Fruit fly (Drosophila melanogaster) whole organism, prepupa: ENCODE measurements around the gene Gs2.

Experiments used
- Blimp-1 ChIP-seq: fragments of 200-800 bp; sonication (Bioruptor generic); optimal IDR thresholded peaks from 3 replicates; lab custom pipeline; 2017; ENCODE audit warnings: missing biosample characterization, missing genetic modification characterization, mild to moderate bottlenecking, moderate library complexity, missing genetic modification reagents
- CG10669 ChIP-seq: fragments of 200-800 bp; sonication (Bioruptor generic); optimal IDR thresholded peaks from 3 replicates; lab custom pipeline; 2018; ENCODE audit warnings: missing biosample characterization, mild to moderate bottlenecking, missing genetic modification characterization, moderate library complexity
- CG15336 ChIP-seq: fragments of 200-800 bp; sonication (Bioruptor generic); IDR thresholded peaks from 2 replicates; pipeline ENCODE4 v1.3.6; 2022; ENCODE audit warnings: missing biosample characterization, missing genetic modification characterization
- CG16779 ChIP-seq: fragments of 200-800 bp; sonication (Bioruptor generic); optimal IDR thresholded peaks from 3 replicates; lab custom pipeline; 2017; ENCODE audit warnings: missing biosample characterization, mild to moderate bottlenecking, missing genetic modification characterization
- CG3032 ChIP-seq: fragments of 200-800 bp; optimal IDR thresholded peaks from 2 replicates; lab custom pipeline; 2019; ENCODE audit warnings: missing biosample characterization, mild to moderate bottlenecking, missing genetic modification characterization, moderate library complexity
- CG31627 ChIP-seq: fragments of 200-800 bp; sonication (Bioruptor generic); optimal IDR thresholded peaks from 3 replicates; lab custom pipeline; 2016; ENCODE audit warnings: missing biosample characterization, missing genetic modification characterization
- CG32006 ChIP-seq: fragments of 200-800 bp; sonication (Bioruptor generic); optimal IDR thresholded peaks from 3 replicates; lab custom pipeline; 2017; ENCODE audit warnings: missing biosample characterization, mild to moderate bottlenecking, missing genetic modification characterization
- CG34406 ChIP-seq: fragments of 200-800 bp; sonication (Bioruptor generic); optimal IDR thresholded peaks from 3 replicates; lab custom pipeline; 2016; ENCODE audit warnings: missing biosample characterization, missing genetic modification characterization
- CG3919 ChIP-seq: fragments of 200-800 bp; sonication (Bioruptor generic); optimal IDR thresholded peaks from 3 replicates; lab custom pipeline; 2016; ENCODE audit warnings: missing biosample characterization, missing genetic modification characterization
- CG4318 ChIP-seq: fragments of 200-800 bp; sonication (Bioruptor generic); optimal IDR thresholded peaks from 3 replicates; lab custom pipeline; 2017; ENCODE audit warnings: missing biosample characterization, mild to moderate bottlenecking, missing genetic modification characterization
- CG6276 ChIP-seq: fragments of 200-800 bp; sonication (Bioruptor generic); optimal IDR thresholded peaks from 2 replicates; lab custom pipeline; 2017; ENCODE audit warnings: missing biosample characterization, mild to moderate bottlenecking, missing genetic modification characterization
- CG6792 ChIP-seq: fragments of 200-800 bp; sonication (Bioruptor generic); optimal IDR thresholded peaks from 3 replicates; lab custom pipeline; 2016; ENCODE audit warnings: missing biosample characterization, missing genetic modification characterization
- CG6808 ChIP-seq: fragments of 200-800 bp; sonication (Bioruptor generic); optimal IDR thresholded peaks from 3 replicates; lab custom pipeline; 2017; ENCODE audit warnings: missing biosample characterization, missing genetic modification characterization, mild to moderate bottlenecking, moderate library complexity, missing genetic modification reagents
- CG6854 ChIP-seq: fragments of 200-800 bp; sonication (Bioruptor generic); optimal IDR thresholded peaks from 2 replicates; lab custom pipeline; 2017; ENCODE audit warnings: missing biosample characterization, mild to moderate bottlenecking, missing genetic modification characterization
- CG7368 ChIP-seq: fragments of 200-800 bp; sonication (Bioruptor generic); optimal IDR thresholded peaks from 3 replicates; lab custom pipeline; 2016; ENCODE audit warnings: missing biosample characterization, missing genetic modification characterization
- CG8319 ChIP-seq: fragments of 200-800 bp; sonication (Bioruptor generic); optimal IDR thresholded peaks from 3 replicates; lab custom pipeline; 2016; ENCODE audit warnings: missing biosample characterization, missing genetic modification characterization
- CG9139 ChIP-seq: fragments of 200-800 bp; sonication (Bioruptor generic); optimal IDR thresholded peaks from 3 replicates; lab custom pipeline; 2017; ENCODE audit warnings: missing biosample characterization, mild to moderate bottlenecking, missing genetic modification characterization
- Eip75B ChIP-seq: fragments of 200-800 bp; sonication (Bioruptor generic); optimal IDR thresholded peaks from 3 replicates; lab custom pipeline; 2016; ENCODE audit warnings: missing biosample characterization, missing genetic modification characterization
- Eip78C ChIP-seq: fragments of 200-800 bp; sonication (Bioruptor generic); peaks from one replicate; lab custom pipeline; 2016; ENCODE audit warnings: missing biosample characterization, missing genetic modification characterization
- Eip93F ChIP-seq: fragments of 200-800 bp; sonication (Bioruptor generic); optimal IDR thresholded peaks from 2 replicates; lab custom pipeline; 2016; ENCODE audit warnings: missing biosample characterization, mild to moderate bottlenecking, missing genetic modification characterization
- Gug ChIP-seq: fragments of 200-800 bp; sonication (Bioruptor generic); IDR thresholded peaks from 2 replicates; pipeline ENCODE4 v1.3.6; 2022; ENCODE audit warnings: missing biosample characterization, missing genetic modification characterization
- Hr38 ChIP-seq: sonication (Bioruptor generic); optimal IDR thresholded peaks from 2 replicates; lab custom pipeline; 2016; ENCODE audit warnings: missing biosample characterization, missing genetic modification characterization
- Hr39 ChIP-seq: fragments of 200-800 bp; sonication (Bioruptor generic); optimal IDR thresholded peaks from 2 replicates; lab custom pipeline; 2016; ENCODE audit warnings: missing biosample characterization, missing genetic modification characterization
- Lpt ChIP-seq: fragments of 200-800 bp; sonication (Bioruptor generic); optimal IDR thresholded peaks from 3 replicates; lab custom pipeline; 2016; ENCODE audit warnings: missing biosample characterization, missing genetic modification characterization
- Met ChIP-seq: fragments of 200-800 bp; sonication (Bioruptor generic); optimal IDR thresholded peaks from 3 replicates; lab custom pipeline; 2016; ENCODE audit warnings: missing biosample characterization, missing genetic modification characterization
- OdsH ChIP-seq: fragments of 200-800 bp; sonication (Bioruptor generic); optimal IDR thresholded peaks from 3 replicates; lab custom pipeline; 2016; ENCODE audit warnings: missing biosample characterization, missing genetic modification characterization
- Smox ChIP-seq: fragments of 200-800 bp; sonication (Bioruptor generic); optimal IDR thresholded peaks from 3 replicates; lab custom pipeline; 2016; ENCODE audit warnings: missing biosample characterization, missing genetic modification characterization
- Sox102F ChIP-seq: fragments of 200-800 bp; sonication (Bioruptor generic); optimal IDR thresholded peaks from 2 replicates; lab custom pipeline; 2016; ENCODE audit warnings: missing biosample characterization, mild to moderate bottlenecking, missing genetic modification characterization
- achi ChIP-seq: fragments of 200-800 bp; sonication (Bioruptor generic); optimal IDR thresholded peaks from 3 replicates; lab custom pipeline; 2016; ENCODE audit warnings: missing biosample characterization, missing genetic modification characterization
- acj6 ChIP-seq: fragments of 200-800 bp; sonication (Bioruptor generic); optimal IDR thresholded peaks from 3 replicates; lab custom pipeline; 2016; ENCODE audit warnings: missing biosample characterization, missing genetic modification characterization
- cyc ChIP-seq: fragments of 200-800 bp; sonication (Bioruptor generic); optimal IDR thresholded peaks from 3 replicates; lab custom pipeline; 2016; ENCODE audit warnings: missing biosample characterization, missing genetic modification characterization
- dsx ChIP-seq: fragments of 200-800 bp; optimal IDR thresholded peaks from 3 replicates; lab custom pipeline; 2019; ENCODE audit warnings: missing biosample characterization, mild to moderate bottlenecking, missing genetic modification characterization, moderate library complexity; ENCODE audit not compliant: poor library complexity, severe bottlenecking
- eg ChIP-seq: fragments of 200-800 bp; sonication (Bioruptor generic); IDR thresholded peaks from 3 replicates; pipeline ENCODE4 v1.3.6; 2022; ENCODE audit warnings: missing biosample characterization, missing genetic modification characterization
- esn ChIP-seq: fragments of 200-800 bp; sonication (Bioruptor generic); optimal IDR thresholded peaks from 2 replicates; lab custom pipeline; 2016; ENCODE audit warnings: missing biosample characterization, mild to moderate bottlenecking, missing genetic modification characterization, moderate library complexity
- fd59A ChIP-seq: fragments of 200-800 bp; sonication (Bioruptor generic); optimal IDR thresholded peaks from 2 replicates; lab custom pipeline; 2017; ENCODE audit warnings: missing biosample characterization, mild to moderate bottlenecking, missing genetic modification characterization, missing genetic modification reagents
- fkh ChIP-seq: fragments of 200-800 bp; sonication (Bioruptor generic); optimal IDR thresholded peaks from 3 replicates; lab custom pipeline; 2017; ENCODE audit warnings: missing biosample characterization, mild to moderate bottlenecking, missing genetic modification characterization, moderate library complexity
- lz ChIP-seq: fragments of 200-800 bp; sonication (Bioruptor generic); optimal IDR thresholded peaks from 3 replicates; lab custom pipeline; 2016; ENCODE audit warnings: missing biosample characterization, missing genetic modification characterization
- net ChIP-seq: fragments of 200-800 bp; sonication (Bioruptor generic); optimal IDR thresholded peaks from 3 replicates; lab custom pipeline; 2016; ENCODE audit warnings: missing biosample characterization, missing genetic modification characterization
- pdm3 ChIP-seq: fragments of 200-800 bp; sonication (Bioruptor generic); optimal IDR thresholded peaks from 3 replicates; lab custom pipeline; 2016; ENCODE audit warnings: missing biosample characterization, missing genetic modification characterization
- salr ChIP-seq, 2 experiments: fragments of 200-800 bp; sonication (Bioruptor generic); optimal IDR thresholded peaks; 3 replicates each; lab custom pipeline; 2016 to 2018; ENCODE audit warnings: missing biosample characterization in 2 of 2, missing genetic modification characterization in 2 of 2, mild to moderate bottlenecking in 1 of 2
- spab ChIP-seq: fragments of 200-800 bp; sonication (Bioruptor generic); optimal IDR thresholded peaks from 2 replicates; lab custom pipeline; 2017; ENCODE audit warnings: missing biosample characterization, mild to moderate bottlenecking, missing genetic modification characterization, missing genetic modification reagents
- ss ChIP-seq, 2 experiments: fragments of 200-800 bp; sonication (Bioruptor generic); optimal IDR thresholded peaks; 2 replicates in 1 of 2; 3 replicates in 1 of 2; lab custom pipeline; 2017 to 2018; ENCODE audit warnings: mild to moderate bottlenecking in 2 of 2, missing biosample characterization in 2 of 2, missing genetic modification characterization in 2 of 2, moderate library complexity in 1 of 2
- svp ChIP-seq: fragments of 200-800 bp; sonication (Bioruptor generic); peaks from one replicate; lab custom pipeline; 2016; ENCODE audit warnings: missing biosample characterization, missing genetic modification characterization
- topi ChIP-seq: fragments of 200-800 bp; sonication (Bioruptor generic); optimal IDR thresholded peaks from 3 replicates; lab custom pipeline; 2016; ENCODE audit warnings: missing biosample characterization, missing genetic modification characterization

The Gs2 gene

DNA sequence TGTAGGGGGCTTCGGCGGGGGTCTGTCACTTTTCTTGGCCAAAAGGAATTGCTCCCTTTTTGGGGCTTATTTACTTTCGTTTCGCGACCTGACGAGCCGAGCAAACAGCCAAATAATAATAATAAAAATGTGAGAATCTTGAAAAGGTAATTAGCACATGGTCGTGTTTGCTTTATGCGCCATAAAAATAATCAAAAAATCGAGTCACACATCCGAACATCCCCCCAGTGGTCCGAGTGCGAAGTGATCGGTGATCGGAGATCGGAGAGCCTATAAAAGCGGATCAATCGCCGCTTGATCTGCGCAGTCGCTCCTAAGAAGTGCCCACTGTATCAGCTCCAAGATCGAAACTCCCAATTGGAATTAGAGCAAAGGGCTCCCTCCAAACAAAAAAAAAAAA is at the start of gene Gs2:
TSS of gene Gs2 (plus strand) at position 301 of the 400 bp plus-strand sequence.
- TF ChIP-seq salr (GFP tag; optimal IDR thresholded peaks at IDR 0.05; lab: Kevin White, UChicago) (no peak), CG3919 (GFP tag; lab: Kevin White, UChicago) (no peak), ss (GFP tag; optimal IDR thresholded peaks at IDR 0.05; lab: Kevin White, UChicago) (no peak), acj6 (GFP tag; lab: Kevin White, UChicago) (no peak), Eip75B (GFP tag; lab: Kevin White, UChicago) (no peak), net (GFP tag; lab: Kevin White, UChicago) (no peak), CG6792 (GFP tag; lab: Kevin White, UChicago) (no peak), fd59A (GFP tag; lab: Kevin White, UChicago) (no peak), CG10669 (no peak), svp (GFP tag; lab: Kevin White, UChicago) (peak; percentile 56), CG8319 (GFP tag; lab: Kevin White, UChicago) (no peak), CG15336 (GFP tag; lab: Robert Waterston, UW) (no peak), CG16779 (tag; lab: Kevin White, UChicago) (no peak), fkh (GFP tag; lab: Kevin White, UChicago) (peak; percentile 5)
- TF ChIP-seq, all 60 proteins: peak for 2

dm6 chrX:11374320-11374719 is 48.3 kb upstream of the Gs2 start:
- TF ChIP-seq pdm3 (GFP tag; lab: Kevin White, UChicago) = no peak
- no peak for TF ChIP-seq salr (GFP tag; optimal IDR thresholded peaks at IDR 0.05; lab: Kevin White, UChicago)
- TF ChIP-seq Smox (GFP tag; lab: Kevin White, UChicago) = no peak
- TF ChIP-seq Hr38 (GFP tag; lab: Kevin White, UChicago) = no peak
- no peak for TF ChIP-seq esn (GFP tag; lab: Kevin White, UChicago)
- TF ChIP-seq Met (GFP tag; lab: Kevin White, UChicago) = no peak
- TF ChIP-seq dsx (GFP tag; lab: Kevin White, UChicago) = no peak
- no peak for TF ChIP-seq cyc
- no peak for TF ChIP-seq CG7368 (GFP tag; lab: Kevin White, UChicago)
- TF ChIP-seq eg (GFP tag; lab: Robert Waterston, UW) = no peak
- no peak for TF ChIP-seq svp (GFP tag; lab: Kevin White, UChicago)
- TF ChIP-seq CG6854 (GFP tag; lab: Kevin White, UChicago) = no peak
- TF ChIP-seq topi = no peak
- no peak for TF ChIP-seq CG31627
- no peak for TF ChIP-seq OdsH (GFP tag; lab: Kevin White, UChicago)
- TF ChIP-seq Eip78C = no peak
- no peak for TF ChIP-seq CG32006 (GFP tag; lab: Kevin White, UChicago)
- TF ChIP-seq, all 60 proteins: peak for 0

- TF ChIP-seq Sox102F (GFP tag; lab: Kevin White, UChicago) (no peak), ss (GFP tag; optimal IDR thresholded peaks at IDR 0.05; lab: Kevin White, UChicago) (peak in 1 of 2 experiments; percentile 7), Gug (GFP tag; lab: Robert Waterston, UW) (no peak), eg (GFP tag; lab: Robert Waterston, UW) (0 out of 3 replicates have a peak, but pooled peaks have one; percentile 17), CG6276 (no peak), OdsH (GFP tag; lab: Kevin White, UChicago) (peak; percentile 8), CG32006 (GFP tag; lab: Kevin White, UChicago) (peak; percentile 5), Blimp-1 (GFP tag; lab: Kevin White, UChicago) (no peak), CG6808 (GFP tag; lab: Kevin White, UChicago) (no peak), CG9139 (GFP tag; lab: Kevin White, UChicago) (no peak), achi (GFP tag; lab: Kevin White, UChicago) (peak; percentile 1)
Measured at dm6 chrX:11378388-11378787, 44.2 kb upstream of the Gs2 start.

- no peak for TF ChIP-seq Hr39
- TF ChIP-seq CG7368 (GFP tag; lab: Kevin White, UChicago) = no peak
- peak; percentile 33; the same call in 1 of the 2 replicates for TF ChIP-seq CG15336 (GFP tag; lab: Robert Waterston, UW)
- TF ChIP-seq svp (GFP tag; lab: Kevin White, UChicago) = peak; percentile 58
- no peak for TF ChIP-seq CG32006 (GFP tag; lab: Kevin White, UChicago)
- no peak for TF ChIP-seq spab (GFP tag; lab: Kevin White, UChicago)
- peak; percentile 9 for TF ChIP-seq CG34406 (GFP tag; lab: Kevin White, UChicago)
- TF ChIP-seq Lpt = no peak
- TF ChIP-seq CG31627 = no peak
- TF ChIP-seq CG6792 (GFP tag; lab: Kevin White, UChicago) = no peak
- no peak for TF ChIP-seq CG4318 (GFP tag; lab: Kevin White, UChicago)
- no peak for TF ChIP-seq CG3919 (GFP tag; lab: Kevin White, UChicago)
- peak; percentile 21 for TF ChIP-seq Eip75B (GFP tag; lab: Kevin White, UChicago)
- peak; percentile 2 for TF ChIP-seq cyc
- no peak for TF ChIP-seq Gug (GFP tag; lab: Robert Waterston, UW)
- peak; percentile 73 for TF ChIP-seq Eip78C
- TF ChIP-seq CG3032 (tag; lab: Kevin White, UChicago) = peak; percentile 29
- peak; percentile 23 for TF ChIP-seq lz (GFP tag; lab: Kevin White, UChicago)
- no peak for TF ChIP-seq Eip93F
- peak in 1 of 2 experiments; percentile 19 for TF ChIP-seq ss (GFP tag; optimal IDR thresholded peaks at IDR 0.05; lab: Kevin White, UChicago)
Measured at dm6 chrX:11379139-11379538, 43.5 kb upstream of the Gs2 start.
